Fruit fly (Drosophila melanogaster) whole organism, embryonic: ENCODE results near the gene BomT3.

ENCODE experiments used
- CG13123 ChIP-seq: fragments of 200-800 bp; sonication (Bioruptor generic); optimal IDR thresholded peaks from 2 replicates; lab custom pipeline; 2016; ENCODE audit warnings: missing biosample characterization, missing genetic modification characterization
- CG15269 ChIP-seq: fragments of 200-800 bp; sonication (Bioruptor generic); optimal IDR thresholded peaks from 2 replicates; lab custom pipeline; 2018; ENCODE audit warnings: missing biosample characterization, mild to moderate bottlenecking, missing genetic modification characterization, moderate library complexity
- CG16779 ChIP-seq: fragments of 200-800 bp; sonication (Bioruptor generic); IDR thresholded peaks from 2 replicates; pipeline ENCODE4 v1.3.6; 2022; ENCODE audit warnings: missing biosample characterization, missing genetic modification characterization
- CG16813 ChIP-seq: fragments of 200-800 bp; sonication (Bioruptor generic); IDR thresholded peaks from 3 replicates; pipeline ENCODE4 v1.3.6; 2022; ENCODE audit warnings: missing biosample characterization, missing genetic modification characterization; ENCODE audit not compliant: partially characterized antibody
- CG17912 ChIP-seq: fragments of 200-800 bp; sonication (Bioruptor generic); optimal IDR thresholded peaks from 2 replicates; lab custom pipeline; 2018; ENCODE audit warnings: missing biosample characterization, mild to moderate bottlenecking, missing genetic modification characterization
- CG2129 ChIP-seq: fragments of 200-800 bp; sonication (Bioruptor generic); IDR thresholded peaks from 2 replicates; pipeline ENCODE4 v1.3.6; 2022; ENCODE audit warnings: missing biosample characterization, missing genetic modification characterization; ENCODE audit not compliant: partially characterized antibody
- CG2199 ChIP-seq: fragments of 200-800 bp; sonication (Bioruptor generic); IDR thresholded peaks from 3 replicates; pipeline ENCODE4 v1.3.6; 2022; ENCODE audit warnings: missing biosample characterization, missing genetic modification characterization
- CG30403 ChIP-seq: fragments of 200-800 bp; sonication (Bioruptor generic); optimal IDR thresholded peaks from 3 replicates; lab custom pipeline; 2016; ENCODE audit warnings: missing biosample characterization, missing genetic modification characterization
- CG31441 ChIP-seq: fragments of 200-800 bp; sonication (Bioruptor generic); IDR thresholded peaks from 2 replicates; pipeline ENCODE4 v1.3.6; 2022; ENCODE audit warnings: missing biosample characterization, missing genetic modification characterization
- CG33557 ChIP-seq: fragments of 200-800 bp; sonication (Bioruptor generic); optimal IDR thresholded peaks from 2 replicates; lab custom pipeline; 2019; ENCODE audit warnings: missing biosample characterization, mild to moderate bottlenecking, missing genetic modification characterization, moderate library complexity
- CG34376 ChIP-seq: fragments of 200-800 bp; sonication (Bioruptor generic); optimal IDR thresholded peaks from 2 replicates; lab custom pipeline; 2018; ENCODE audit warnings: missing biosample characterization, mild to moderate bottlenecking, missing genetic modification characterization
- CG3847 ChIP-seq: fragments of 200-800 bp; sonication (Bioruptor generic); IDR thresholded peaks from 2 replicates; pipeline ENCODE4 v1.3.6; 2022; ENCODE audit warnings: missing biosample characterization, missing genetic modification characterization
- CG4360 ChIP-seq: fragments of 200-800 bp; sonication (Bioruptor generic); IDR thresholded peaks from 2 replicates; pipeline ENCODE4 v1.3.6; 2022; ENCODE audit warnings: missing biosample characterization, missing genetic modification characterization
- CG4424 ChIP-seq: fragments of 200-800 bp; sonication (Bioruptor generic); optimal IDR thresholded peaks from 3 replicates; lab custom pipeline; 2016; ENCODE audit warnings: missing biosample characterization, missing genetic modification characterization
- CG4707 ChIP-seq: fragments of 200-800 bp; sonication (Bioruptor generic); optimal IDR thresholded peaks from 2 replicates; lab custom pipeline; 2018; ENCODE audit warnings: missing biosample characterization, mild to moderate bottlenecking, missing genetic modification characterization, moderate library complexity
- CG6683 ChIP-seq: fragments of 200-800 bp; sonication (Bioruptor generic); optimal IDR thresholded peaks from 2 replicates; lab custom pipeline; 2017; ENCODE audit warnings: missing biosample characterization, mild to moderate bottlenecking, missing genetic modification characterization, missing genetic modification reagents
- CG8281 ChIP-seq: fragments of 200-800 bp; sonication (Bioruptor generic); optimal IDR thresholded peaks from 2 replicates; lab custom pipeline; 2018; ENCODE audit warnings: missing biosample characterization, mild to moderate bottlenecking, missing genetic modification characterization, moderate library complexity
- CG9817 ChIP-seq: fragments of 200-800 bp; sonication (Bioruptor generic); optimal IDR thresholded peaks from 2 replicates; lab custom pipeline; 2018; ENCODE audit warnings: missing biosample characterization, mild to moderate bottlenecking, missing genetic modification characterization, moderate library complexity
- CG9932 ChIP-seq: fragments of 200-800 bp; sonication (Bioruptor generic); IDR thresholded peaks from 2 replicates; pipeline ENCODE4 v1.3.6; 2022; ENCODE audit warnings: missing biosample characterization, missing genetic modification characterization
- E2f1 ChIP-seq: fragments of 200-800 bp; sonication (Bioruptor generic); IDR thresholded peaks from 2 replicates; pipeline ENCODE4 v1.3.6; 2022; ENCODE audit warnings: missing biosample characterization, missing genetic modification characterization
- Elba2 ChIP-seq: fragments of 200-800 bp; sonication (Bioruptor generic); optimal IDR thresholded peaks from 3 replicates; lab custom pipeline; 2016; ENCODE audit warnings: missing biosample characterization, missing genetic modification characterization
- Ets65A ChIP-seq: fragments of 200-800 bp; sonication (Bioruptor generic); peaks from one replicate; lab custom pipeline; 2016; ENCODE audit warnings: missing biosample characterization, missing genetic modification characterization
- Hr78 ChIP-seq, 2 experiments: fragments of 200-800 bp in 1 of 2; fragments of >200 bp in 1 of 2; sonication (Bioruptor generic) in 1 of 2; optimal IDR thresholded peaks; 2 replicates each; lab custom pipeline; 2017 to 2019; ENCODE audit warnings: missing biosample characterization in 2 of 2, missing genetic modification characterization in 2 of 2, mild to moderate bottlenecking in 1 of 2, moderate library complexity in 1 of 2
- Med ChIP-seq: fragments of 200-800 bp; sonication (Bioruptor generic); peaks from one replicate; lab custom pipeline; 2016; ENCODE audit warnings: missing biosample characterization, missing genetic modification characterization, mild to moderate bottlenecking, inconsistent platforms, moderate library complexity
- Nf-YC ChIP-seq: fragments of 200-800 bp; optimal IDR thresholded peaks from 3 replicates; lab custom pipeline; 2019; ENCODE audit warnings: missing biosample characterization, mild to moderate bottlenecking, missing genetic modification characterization, moderate library complexity
- Opbp ChIP-seq: fragments of 200-800 bp; sonication (Bioruptor generic); IDR thresholded peaks from 3 replicates; pipeline ENCODE4 v1.3.6; 2022; ENCODE audit warnings: missing biosample characterization, missing genetic modification characterization; ENCODE audit not compliant: partially characterized antibody
- Pdp1 ChIP-seq, 2 experiments: fragments of 200-800 bp; sonication (Bioruptor generic); optimal IDR thresholded peaks; 3 replicates each; lab custom pipeline; 2016; ENCODE audit warnings: missing biosample characterization in 2 of 2, missing genetic modification characterization in 2 of 2, mild to moderate bottlenecking in 1 of 2, moderate library complexity in 1 of 2
- Side ChIP-seq: fragments of 200-800 bp; sonication (Bioruptor generic); optimal IDR thresholded peaks from 2 replicates; lab custom pipeline; 2016; ENCODE audit warnings: missing biosample characterization, missing genetic modification characterization
- ase ChIP-seq: fragments of 200-800 bp; sonication (Bioruptor generic); IDR thresholded peaks from 3 replicates; pipeline ENCODE4 v1.3.6; 2022; ENCODE audit warnings: missing biosample characterization, missing genetic modification characterization
- cad ChIP-seq: fragments of >200 bp; optimal IDR thresholded peaks from 2 replicates; lab custom pipeline; 2017; ENCODE audit warnings: missing biosample characterization, missing genetic modification characterization
- chm ChIP-seq: fragments of 200-800 bp; sonication (Bioruptor generic); IDR thresholded peaks from 2 replicates; pipeline ENCODE4 v1.3.6; 2022; ENCODE audit warnings: missing biosample characterization, missing genetic modification characterization
- ci ChIP-seq: fragments of 200-800 bp; sonication (Bioruptor generic); IDR thresholded peaks from 3 replicates; pipeline ENCODE4 v1.3.6; 2022; ENCODE audit warnings: missing biosample characterization, missing genetic modification characterization
- croc ChIP-seq: fragments of 200-800 bp; sonication (Bioruptor generic); conservative IDR thresholded peaks from 3 replicates; pipeline ENCODE4 v1.3.6; 2022; ENCODE audit warnings: missing biosample characterization, missing genetic modification characterization
- crol ChIP-seq: fragments of 200-800 bp; sonication (Bioruptor generic); IDR thresholded peaks from 2 replicates; pipeline ENCODE4 v1.3.6; 2022; ENCODE audit warnings: missing biosample characterization, missing genetic modification characterization
- gfzf ChIP-seq: fragments of 200-800 bp; sonication (Bioruptor generic); optimal IDR thresholded peaks from 2 replicates; lab custom pipeline; 2016; ENCODE audit warnings: missing biosample characterization, mild to moderate bottlenecking, missing genetic modification characterization, moderate library complexity
- her ChIP-seq: fragments of 200-800 bp; sonication (Bioruptor generic); optimal IDR thresholded peaks from 2 replicates; lab custom pipeline; 2016; ENCODE audit warnings: missing biosample characterization, missing genetic modification characterization
- hth ChIP-seq: fragments of >200 bp; optimal IDR thresholded peaks from 2 replicates; lab custom pipeline; 2017; ENCODE audit warnings: inconsistent platforms
- kah ChIP-seq: fragments of 200-800 bp; sonication (Bioruptor generic); optimal IDR thresholded peaks from 2 replicates; lab custom pipeline; 2018; ENCODE audit warnings: missing biosample characterization, mild to moderate bottlenecking, missing genetic modification characterization
- ken ChIP-seq: fragments of 200-800 bp; sonication (Bioruptor generic); IDR thresholded peaks from 3 replicates; pipeline ENCODE4 v1.3.6; 2022; ENCODE audit warnings: missing biosample characterization, missing genetic modification characterization
- lbe ChIP-seq: fragments of 200-800 bp; sonication (Bioruptor generic); optimal IDR thresholded peaks from 2 replicates; lab custom pipeline; 2016; ENCODE audit warnings: missing biosample characterization, mild to moderate bottlenecking, missing genetic modification characterization
- nerfin-1 ChIP-seq: fragments of 200-800 bp; sonication (Bioruptor generic); optimal IDR thresholded peaks from 3 replicates; lab custom pipeline; 2019; ENCODE audit warnings: missing biosample characterization, mild to moderate bottlenecking, missing genetic modification characterization, moderate library complexity
- nom ChIP-seq: fragments of 200-800 bp; sonication (Bioruptor generic); optimal IDR thresholded peaks from 2 replicates; lab custom pipeline; 2017; ENCODE audit warnings: missing biosample characterization, missing genetic modification characterization, mild to moderate bottlenecking, moderate library complexity, missing genetic modification reagents
- pan ChIP-seq, 4 experiments: fragments of >200 bp in 3 of 4; fragments of 200-800 bp in 1 of 4; sonication (Bioruptor generic) in 1 of 4; optimal IDR thresholded peaks in 3 of 4; IDR thresholded peaks in 1 of 4; 2 replicates each; pipeline versions ENCODE4 v1.3.6 to Lab custom; 2017 to 2022; ENCODE audit warnings: missing biosample characterization in 2 of 4, missing genetic modification characterization in 2 of 4, mixed read lengths in 1 of 4
- pros ChIP-seq: fragments of 200-800 bp; sonication (Bioruptor generic); optimal IDR thresholded peaks from 3 replicates; lab custom pipeline; 2019; ENCODE audit warnings: missing biosample characterization, mild to moderate bottlenecking, missing genetic modification characterization, moderate library complexity
- psq ChIP-seq: fragments of 200-800 bp; sonication (Bioruptor generic); optimal IDR thresholded peaks from 2 replicates; lab custom pipeline; 2017; ENCODE audit warnings: missing biosample characterization, missing genetic modification characterization
- sens ChIP-seq: fragments of 200-800 bp; sonication (Bioruptor generic); peaks from one replicate; lab custom pipeline; 2016; ENCODE audit warnings: missing biosample characterization, missing genetic modification characterization
- slbo ChIP-seq: fragments of 200-800 bp; sonication (Bioruptor generic); IDR thresholded peaks from 2 replicates; pipeline ENCODE4 v1.3.6; 2022; ENCODE audit warnings: missing biosample characterization, missing genetic modification characterization
- vnd ChIP-seq: fragments of 200-800 bp; sonication (Bioruptor generic); IDR thresholded peaks from 3 replicates; pipeline ENCODE4 v1.3.6; 2022; ENCODE audit warnings: missing biosample characterization, missing genetic modification characterization; ENCODE audit not compliant: partially characterized antibody

Gene BomT3

dm6 chr3R:22043748-22044402, 42.3 kb downstream of the BomT3 start (continued):
- TF ChIP-seq Nf-YC (tag; lab: Kevin White, UChicago) (no peak), CG2199 (GFP tag; lab: Robert Waterston, UW) (peak; percentile 65; the same call in 1 of the 3 replicates), CG4360 (peak; percentile 23; the same call in 1 of the 2 replicates), CG17912 (GFP tag; lab: Kevin White, UChicago) (no peak), crol (GFP tag; lab: Robert Waterston, UW) (peak; percentile 44; the same call in 1 of the 2 replicates), Ets65A (peak; percentile 67), CG34376 (GFP tag; lab: Kevin White, UChicago) (no peak), psq (GFP tag; lab: Kevin White, UChicago) (peak; percentile 52), CG33557 (peak; percentile 37), nom (peak; percentile 13), lbe (peak; percentile 44), Med (GFP tag; lab: Kevin White, UChicago) (peak; percentile 33), CG31441 (GFP tag; lab: Robert Waterston, UW) (0 out of 2 replicates have a peak, but pooled peaks have one; percentile 9), CG4707 (no peak), hth (lab: Kevin White, UChicago) (no peak), nerfin-1 (tag; lab: Kevin White, UChicago) (no peak), pan (optimal IDR thresholded peaks at IDR 0.05; lab: Kevin White, UChicago) (no peak), pan (GFP tag; optimal IDR thresholded peaks at IDR 0.05 in 1 of 2, IDR thresholded peaks at IDR 0.05 in 1 of 2) (no peak), CG30403 (GFP tag; lab: Kevin White, UChicago) (no peak)
- TF ChIP-seq, all 482 proteins: peak for 20

- TF ChIP-seq CG13123 (GFP tag; lab: Kevin White, UChicago) = no peak
- TF ChIP-seq gfzf (GFP tag; lab: Kevin White, UChicago) = no peak
- no peak for TF ChIP-seq pros
- 0 out of 3 replicates have a peak, but pooled peaks have one; percentile 35 for TF ChIP-seq Opbp (GFP tag; lab: Robert Waterston, UW)
- TF ChIP-seq CG16813 (GFP tag; lab: Robert Waterston, UW) = 0 out of 3 replicates have a peak, but pooled peaks have one; percentile 21
- 0 out of 3 replicates have a peak, but pooled peaks have one; percentile 30 for TF ChIP-seq ken (GFP tag; lab: Robert Waterston, UW)
- no peak for TF ChIP-seq CG2129 (GFP tag; lab: Robert Waterston, UW)
- TF ChIP-seq ci = 0 out of 3 replicates have a peak, but pooled peaks have one; percentile 44
- TF ChIP-seq vnd (GFP tag; lab: Robert Waterston, UW) = 0 out of 3 replicates have a peak, but pooled peaks have one; percentile 10
- TF ChIP-seq sens (GFP tag; lab: Kevin White, UChicago) = peak; percentile 58
- no peak for TF ChIP-seq ase
- TF ChIP-seq CG9932 (GFP tag; lab: Robert Waterston, UW) = peak; percentile 23; the same call in 1 of the 2 replicates
- no peak for TF ChIP-seq CG9817
- TF ChIP-seq CG15269 (tag; lab: Kevin White, UChicago) = no peak
- TF ChIP-seq Elba2 (GFP tag; lab: Kevin White, UChicago) = no peak
- TF ChIP-seq kah = peak; percentile 0
- no peak for TF ChIP-seq croc (GFP tag; lab: Robert Waterston, UW)
- TF ChIP-seq cad (GFP tag; lab: Kevin White, UChicago) = no peak
- TF ChIP-seq CG6683 = no peak
- no peak for TF ChIP-seq Side (GFP tag; lab: Kevin White, UChicago)
- TF ChIP-seq CG3847 (GFP tag; lab: Robert Waterston, UW) = 0 out of 2 replicates have a peak, but pooled peaks have one; percentile 14
- TF ChIP-seq CG8281 (tag; lab: Kevin White, UChicago) = no peak
- TF ChIP-seq CG2199 (GFP tag; lab: Robert Waterston, UW) = 0 out of 3 replicates have a peak, but pooled peaks have one; percentile 11
- 0 out of 2 replicates have a peak, but pooled peaks have one; percentile 46 for TF ChIP-seq chm (GFP tag; lab: Robert Waterston, UW)
- TF ChIP-seq slbo (GFP tag; lab: Robert Waterston, UW) = peak; percentile 41; the same call in 1 of the 2 replicates
- no peak for TF ChIP-seq CG4424 (GFP tag; lab: Kevin White, UChicago)
- TF ChIP-seq Hr78 (GFP tag; optimal IDR thresholded peaks at IDR 0.05; lab: Kevin White, UChicago) = peak in 1 of 2 experiments; percentile 64
- no peak for TF ChIP-seq her
- TF ChIP-seq CG16779 = peak; percentile 62; the same call in 1 of the 2 replicates
- TF ChIP-seq Pdp1 (GFP tag; optimal IDR thresholded peaks at IDR 0.05; lab: Kevin White, UChicago) = peak in 1 of 2 experiments; percentile 79
- no peak for TF ChIP-seq E2f1 (GFP tag; lab: Robert Waterston, UW)
Observed at dm6 chr3R:22042982-22043381, 43.2 kb downstream of the BomT3 start.
